Fruit fly (Drosophila melanogaster) whole organism, embryonic: ENCODE data around the gene ppk.

Experiments used
- Antp ChIP-seq: fragments of 200-800 bp; sonication (Bioruptor generic); optimal IDR thresholded peaks from 3 replicates; lab custom pipeline; 2016; ENCODE audit warnings: missing biosample characterization, missing genetic modification characterization
- Awh ChIP-seq: fragments of 200-800 bp; sonication (Bioruptor generic); IDR thresholded peaks from 2 replicates; pipeline ENCODE4, ENCODE4 v1.3.6; 2022; ENCODE audit warnings: missing biosample characterization, missing genetic modification characterization
- CG11247 ChIP-seq: fragments of 200-800 bp; sonication (Bioruptor generic); IDR thresholded peaks from 2 replicates; pipeline ENCODE4 v1.3.6; 2022; ENCODE audit warnings: missing biosample characterization, missing genetic modification characterization
- CG11695 ChIP-seq: fragments of 200-800 bp; sonication (Bioruptor generic); IDR thresholded peaks from 3 replicates; pipeline ENCODE4 v1.3.6; 2022; ENCODE audit warnings: missing biosample characterization, missing genetic modification characterization
- CG13123 ChIP-seq: fragments of 200-800 bp; sonication (Bioruptor generic); optimal IDR thresholded peaks from 2 replicates; lab custom pipeline; 2016; ENCODE audit warnings: missing biosample characterization, missing genetic modification characterization
- CG14050 ChIP-seq: fragments of 200-800 bp; sonication (Bioruptor generic); IDR thresholded peaks from 3 replicates; pipeline ENCODE4 v1.3.6; 2022; ENCODE audit warnings: missing biosample characterization, missing genetic modification characterization
- CG15073 ChIP-seq: fragments of 200-800 bp; sonication (Bioruptor generic); optimal IDR thresholded peaks from 2 replicates; lab custom pipeline; 2016; ENCODE audit warnings: missing biosample characterization, missing genetic modification characterization
- CG15479 ChIP-seq: fragments of 200-800 bp; sonication (Bioruptor generic); optimal IDR thresholded peaks from 3 replicates; lab custom pipeline; 2019; ENCODE audit warnings: missing biosample characterization, mild to moderate bottlenecking, missing genetic modification characterization, moderate library complexity
- CG2678 ChIP-seq: fragments of 200-800 bp; sonication (Bioruptor generic); optimal IDR thresholded peaks from 3 replicates; lab custom pipeline; 2019; ENCODE audit warnings: missing biosample characterization, mild to moderate bottlenecking, missing genetic modification characterization, moderate library complexity
- CG30403 ChIP-seq: fragments of 200-800 bp; sonication (Bioruptor generic); optimal IDR thresholded peaks from 3 replicates; lab custom pipeline; 2016; ENCODE audit warnings: missing biosample characterization, missing genetic modification characterization
- CG3407 ChIP-seq: fragments of 200-800 bp; sonication (Bioruptor generic); optimal IDR thresholded peaks from 2 replicates; lab custom pipeline; 2018; ENCODE audit warnings: missing biosample characterization, mild to moderate bottlenecking, missing genetic modification characterization
- CG5245 ChIP-seq: fragments of 200-800 bp; sonication (Bioruptor generic); optimal IDR thresholded peaks from 3 replicates; lab custom pipeline; 2016; ENCODE audit warnings: missing biosample characterization, missing genetic modification characterization
- CG6175 ChIP-seq: fragments of 200-800 bp; sonication (Bioruptor generic); IDR thresholded peaks from 3 replicates; pipeline ENCODE4 v1.3.6; 2022; ENCODE audit warnings: missing biosample characterization, missing genetic modification characterization
- CG6683 ChIP-seq: fragments of 200-800 bp; sonication (Bioruptor generic); optimal IDR thresholded peaks from 2 replicates; lab custom pipeline; 2017; ENCODE audit warnings: missing biosample characterization, mild to moderate bottlenecking, missing genetic modification characterization, missing genetic modification reagents
- CG7987 ChIP-seq: fragments of 200-800 bp; sonication (Bioruptor generic); optimal IDR thresholded peaks from 2 replicates; lab custom pipeline; 2018; ENCODE audit warnings: missing biosample characterization, mild to moderate bottlenecking, missing genetic modification characterization, moderate library complexity
- CoRest ChIP-seq: fragments of 200-800 bp; sonication (Bioruptor generic); optimal IDR thresholded peaks from 3 replicates; lab custom pipeline; 2018; ENCODE audit warnings: missing biosample characterization, mild to moderate bottlenecking, missing genetic modification characterization, moderate library complexity
- Dll ChIP-seq: fragments of 200-800 bp; sonication (Bioruptor generic); IDR thresholded peaks from 4 replicates; pipeline ENCODE4 v1.3.6; 2022; ENCODE audit warnings: missing biosample characterization, missing genetic modification characterization; ENCODE audit not compliant: partially characterized antibody
- Ets65A ChIP-seq: fragments of 200-800 bp; sonication (Bioruptor generic); peaks from one replicate; lab custom pipeline; 2016; ENCODE audit warnings: missing biosample characterization, missing genetic modification characterization
- Ets97D ChIP-seq: fragments of 200-800 bp; sonication (Bioruptor generic); optimal IDR thresholded peaks from 3 replicates; lab custom pipeline; 2016; ENCODE audit warnings: missing biosample characterization, missing genetic modification characterization
- Fer1 ChIP-seq: fragments of 200-800 bp; sonication (Bioruptor generic); optimal IDR thresholded peaks from 2 replicates; lab custom pipeline; 2017; ENCODE audit warnings: missing biosample characterization, mild to moderate bottlenecking, missing genetic modification characterization
- Hsf ChIP-seq: fragments of 200-800 bp; sonication (Bioruptor generic); optimal IDR thresholded peaks from 3 replicates; lab custom pipeline; 2016; ENCODE audit warnings: missing biosample characterization, missing genetic modification characterization
- MBD-R2 ChIP-seq: fragments of 200-800 bp; sonication (Bioruptor generic); IDR thresholded peaks from 2 replicates; pipeline ENCODE4 v1.3.6; 2022; ENCODE audit warnings: missing biosample characterization, missing genetic modification characterization
- Mad ChIP-seq: fragments of 200-800 bp; sonication (Bioruptor generic); optimal IDR thresholded peaks from 2 replicates; lab custom pipeline; 2016; ENCODE audit warnings: missing biosample characterization, missing genetic modification characterization
- Taf1 ChIP-seq: fragments of 200-800 bp; sonication (Bioruptor generic); IDR thresholded peaks from 2 replicates; pipeline ENCODE4 v1.3.6; 2022; ENCODE audit warnings: missing biosample characterization, missing genetic modification characterization
- Tbp ChIP-seq: fragments of >200 bp; optimal IDR thresholded peaks from 2 replicates; lab custom pipeline; 2018; ENCODE audit warnings: missing biosample characterization, missing genetic modification characterization
- Vsx1 ChIP-seq: fragments of 200-800 bp; sonication (Bioruptor generic); optimal IDR thresholded peaks from 2 replicates; lab custom pipeline; 2017; ENCODE audit warnings: missing biosample characterization, mild to moderate bottlenecking, missing genetic modification characterization, missing genetic modification reagents
- amos ChIP-seq: fragments of 200-800 bp; sonication (Bioruptor generic); IDR thresholded peaks from 2 replicates; pipeline ENCODE4 v1.3.6; 2022; ENCODE audit warnings: missing biosample characterization, missing genetic modification characterization; ENCODE audit not compliant: partially characterized antibody
- ato ChIP-seq: fragments of 200-800 bp; sonication (Bioruptor generic); IDR thresholded peaks from 2 replicates; pipeline ENCODE4 v1.3.6; 2022; ENCODE audit warnings: missing biosample characterization, missing genetic modification characterization; ENCODE audit not compliant: partially characterized antibody
- cato ChIP-seq: fragments of 200-800 bp; sonication (Bioruptor generic); optimal IDR thresholded peaks from 2 replicates; lab custom pipeline; 2016; ENCODE audit warnings: missing biosample characterization, missing genetic modification characterization, borderline replicate concordance
- dan ChIP-seq: fragments of 200-800 bp; sonication (Bioruptor generic); IDR thresholded peaks from 2 replicates; pipeline ENCODE4 v1.3.6; 2022; ENCODE audit warnings: missing biosample characterization, missing genetic modification characterization
- dati ChIP-seq: fragments of 200-800 bp; sonication (Bioruptor generic); IDR thresholded peaks from 2 replicates; pipeline ENCODE4 v1.3.6; 2022; ENCODE audit warnings: missing biosample characterization, missing genetic modification characterization
- dimm ChIP-seq: fragments of 200-800 bp; sonication (Bioruptor generic); IDR thresholded peaks from 2 replicates; pipeline ENCODE4 v1.3.6; 2022; ENCODE audit warnings: missing biosample characterization, missing genetic modification characterization
- emc ChIP-seq: fragments of 200-800 bp; sonication (Bioruptor generic); optimal IDR thresholded peaks from 2 replicates; lab custom pipeline; 2016; ENCODE audit warnings: missing biosample characterization, missing genetic modification characterization
- en ChIP-seq: fragments of 200-800 bp; sonication (Bioruptor generic); optimal IDR thresholded peaks from 2 replicates; lab custom pipeline; 2016; ENCODE audit warnings: missing biosample characterization, missing genetic modification characterization
- eve ChIP-seq, 2 experiments: fragments of >200 bp; optimal IDR thresholded peaks; 2 replicates each; lab custom pipeline; 2017; ENCODE audit warnings: missing biosample characterization in 2 of 2, missing genetic modification characterization in 2 of 2
- ewg ChIP-seq: fragments of 200-800 bp; sonication (Bioruptor generic); optimal IDR thresholded peaks from 3 replicates; lab custom pipeline; 2017; ENCODE audit warnings: mild to moderate bottlenecking, missing biosample characterization, missing genetic modification reagents, missing genetic modification characterization
- h ChIP-seq: fragments of >200 bp; optimal IDR thresholded peaks from 2 replicates; lab custom pipeline; 2017
- her ChIP-seq: fragments of 200-800 bp; sonication (Bioruptor generic); optimal IDR thresholded peaks from 2 replicates; lab custom pipeline; 2016; ENCODE audit warnings: missing biosample characterization, missing genetic modification characterization
- oc ChIP-seq: fragments of 200-800 bp; sonication (Bioruptor generic); optimal IDR thresholded peaks from 2 replicates; lab custom pipeline; 2018; ENCODE audit warnings: missing biosample characterization, mild to moderate bottlenecking, missing genetic modification characterization, moderate library complexity
- odd ChIP-seq: fragments of 200-800 bp; sonication (Bioruptor generic); optimal IDR thresholded peaks from 2 replicates; lab custom pipeline; 2017; ENCODE audit warnings: missing biosample characterization, mild to moderate bottlenecking, missing genetic modification characterization
- pfk ChIP-seq: fragments of 200-800 bp; sonication (Bioruptor generic); optimal IDR thresholded peaks from 2 replicates; lab custom pipeline; 2018; ENCODE audit warnings: missing biosample characterization, mild to moderate bottlenecking, missing genetic modification characterization, moderate library complexity
- pzg ChIP-seq: fragments of 200-800 bp; sonication (Bioruptor generic); optimal IDR thresholded peaks from 3 replicates; lab custom pipeline; 2018; ENCODE audit warnings: missing biosample characterization, mild to moderate bottlenecking, missing genetic modification characterization, moderate library complexity
- run ChIP-seq: fragments of 200-800 bp; sonication (Bioruptor generic); optimal IDR thresholded peaks from 3 replicates; lab custom pipeline; 2018; ENCODE audit warnings: missing biosample characterization, mild to moderate bottlenecking, missing genetic modification characterization
- salm ChIP-seq: fragments of 200-800 bp; sonication (Bioruptor generic); optimal IDR thresholded peaks from 2 replicates; lab custom pipeline; 2018; ENCODE audit warnings: missing biosample characterization, mild to moderate bottlenecking, missing genetic modification characterization
- sd ChIP-seq: fragments of 200-800 bp; sonication (Bioruptor generic); optimal IDR thresholded peaks from 3 replicates; lab custom pipeline; 2018; ENCODE audit warnings: missing biosample characterization, mild to moderate bottlenecking, missing genetic modification characterization, moderate library complexity
- seq ChIP-seq: fragments of 200-800 bp; sonication (Bioruptor generic); IDR thresholded peaks from 2 replicates; pipeline ENCODE4 v1.3.6; 2022; ENCODE audit warnings: missing biosample characterization, missing genetic modification characterization
- so ChIP-seq: fragments of 200-800 bp; sonication (Bioruptor generic); IDR thresholded peaks from 3 replicates; pipeline ENCODE4 v1.3.6; 2022; ENCODE audit warnings: missing biosample characterization, missing genetic modification characterization
- stc ChIP-seq: fragments of 200-800 bp; sonication (Bioruptor generic); IDR thresholded peaks from 2 replicates; pipeline ENCODE4 v1.3.6; 2022; ENCODE audit warnings: missing biosample characterization, missing genetic modification characterization
- zfh1 ChIP-seq: fragments of 200-800 bp; sonication (Bioruptor generic); IDR thresholded peaks from 3 replicates; pipeline ENCODE4 v1.3.6; 2022; ENCODE audit warnings: missing biosample characterization, missing genetic modification characterization
- zfh2 ChIP-seq: fragments of 200-800 bp; sonication (Bioruptor generic); optimal IDR thresholded peaks from 2 replicates; lab custom pipeline; 2016; ENCODE audit warnings: missing biosample characterization, missing genetic modification characterization

Gene ppk

dm6 chr2L:14355033-14355851 is 25.7 kb downstream of the ppk start, which contains the start of gene Rab14 (continued):
- TF ChIP-seq Mad (GFP tag; lab: Kevin White, UChicago) (peak; percentile 52), emc (GFP tag; lab: Kevin White, UChicago) (no peak), zfh1 (GFP tag; lab: Robert Waterston, UW) (peak; percentile 85), Antp (GFP tag; lab: Kevin White, UChicago) (peak; percentile 68), Taf1 (GFP tag; lab: Robert Waterston, UW) (peak; percentile 48), stc (GFP tag; lab: Robert Waterston, UW) (peak; percentile 83; the same call in 1 of the 2 replicates), CG15073 (no peak), salm (tag; lab: Kevin White, UChicago) (peak; percentile 71), zfh2 (GFP tag; lab: Kevin White, UChicago) (peak; percentile 79), seq (GFP tag; lab: Robert Waterston, UW) (peak; percentile 82), Ets97D (GFP tag; lab: Kevin White, UChicago) (peak; percentile 69), run (tag; lab: Kevin White, UChicago) (peak; percentile 40), Dll (GFP tag; lab: Robert Waterston, UW) (peak; percentile 83), ato (peak; percentile 89), so (GFP tag; lab: Robert Waterston, UW) (no peak), CG15479 (GFP tag; lab: Kevin White, UChicago) (peak; percentile 48), MBD-R2 (peak; percentile 87), ewg (GFP tag; lab: Kevin White, UChicago) (peak; percentile 68), dati (peak; percentile 18; the same call in 1 of the 2 replicates), CoRest (tag; lab: Kevin White, UChicago) (peak; percentile 84), amos (peak; percentile 93), Hsf (peak; percentile 84), oc (peak; percentile 82), sd (tag; lab: Kevin White, UChicago) (peak; percentile 99), CG14050 (GFP tag; lab: Robert Waterston, UW) (peak; percentile 66), CG11695 (peak; percentile 84), odd (GFP tag; lab: Kevin White, UChicago) (peak; percentile 82), dan (GFP tag; lab: Robert Waterston, UW) (no peak), Fer1 (peak; percentile 82), CG5245 (GFP tag; lab: Kevin White, UChicago) (peak; percentile 48), CG6683 (peak; percentile 43), CG6175 (GFP tag; lab: Robert Waterston, UW) (peak; percentile 35; the same call in 1 of the 3 replicates), h (no peak), CG11247 (peak; percentile 74), CG30403 (GFP tag; lab: Kevin White, UChicago) (peak; percentile 82), en (peak; percentile 59), her (GFP tag; lab: Kevin White, UChicago) (peak; percentile 57), dimm (GFP tag; lab: Robert Waterston, UW) (peak; percentile 15; the same call in 1 of the 2 replicates), CG3407 (peak; percentile 75), Ets65A (peak; percentile 91), CG13123 (no peak), Vsx1 (peak; percentile 70), CG2678 (tag; lab: Kevin White, UChicago) (peak; percentile 84), Tbp (GFP tag; lab: Kevin White, UChicago) (peak; percentile 86), cato (GFP tag; lab: Kevin White, UChicago) (peak; percentile 25), pfk (no peak), pzg (GFP tag; lab: Kevin White, UChicago) (peak; percentile 95), CG7987 (GFP tag; lab: Kevin White, UChicago) (peak; percentile 80), eve (GFP tag; optimal IDR thresholded peaks at IDR 0.05; lab: Kevin White, UChicago) (no peak), Awh (peak; percentile 83)
